Fruit fly (Drosophila melanogaster): ENCODE measurements around the gene brk.
A peak's percentile ranks its signal among the peaks of the same experiment; 100 is the strongest.

Gene brk

dm6 chrX:7293874-7294559 is 13.7 kb upstream of the brk start (continued):
- TF ChIP-seq dm (GFP tag; optimal IDR thresholded peaks at IDR 0.05): no peak
- no peak for TF ChIP-seq repo (GFP tag; optimal IDR thresholded peaks at IDR 0.05)
- peak; percentile 46 for TF ChIP-seq CG7987 (GFP tag; optimal IDR thresholded peaks at IDR 0.05)
- TF ChIP-seq CG30020 (tag; optimal IDR thresholded peaks at IDR 0.05): peak; percentile 74
- peak; percentile 26 for TF ChIP-seq MESR4 (GFP tag; optimal IDR thresholded peaks at IDR 0.05)
- peak; percentile 73 for TF ChIP-seq CG18476 (GFP tag; optimal IDR thresholded peaks at IDR 0.05)
- no peak for TF ChIP-seq btn (GFP tag; optimal IDR thresholded peaks at IDR 0.05)
- TF ChIP-seq Lpt (GFP tag; optimal IDR thresholded peaks at IDR 0.05): no peak
- peak; percentile 67 to 97 for TF ChIP-seq bsh (GFP tag; optimal IDR thresholded peaks at IDR 0.05)
- peak in 1 of 2 experiments; percentile 47 for TF ChIP-seq insv (GFP tag; optimal IDR thresholded peaks at IDR 0.05)
- TF ChIP-seq CG8924 (tag; optimal IDR thresholded peaks at IDR 0.05): peak; percentile 96
- TF ChIP-seq Lhr (GFP tag; optimal IDR thresholded peaks at IDR 0.05): peak; percentile 84
- peak; percentile 81 for TF ChIP-seq CG9817 (tag; optimal IDR thresholded peaks at IDR 0.05)
- TF ChIP-seq CG31388 (GFP tag; optimal IDR thresholded peaks at IDR 0.05): peak; percentile 9
- TF ChIP-seq fd3F (GFP tag; optimal IDR thresholded peaks at IDR 0.05): peak; percentile 56
- TF ChIP-seq HLH54F (GFP tag; optimal IDR thresholded peaks at IDR 0.05): no peak
- TF ChIP-seq yki (optimal IDR thresholded peaks at IDR 0.05): no peak
- peak; percentile 73 for TF ChIP-seq Fer2 (tag; optimal IDR thresholded peaks at IDR 0.05)
- TF ChIP-seq Meics (GFP tag; optimal IDR thresholded peaks at IDR 0.05): peak; percentile 81
- peak; percentile 89 for TF ChIP-seq lbe (GFP tag; optimal IDR thresholded peaks at IDR 0.05)
- TF ChIP-seq sisA (GFP tag; IDR thresholded peaks at IDR 0.05): peak; percentile 80
- TF ChIP-seq CG4328 (GFP tag; optimal IDR thresholded peaks at IDR 0.05): peak; percentile 90
- TF ChIP-seq CG6683 (GFP tag; optimal IDR thresholded peaks at IDR 0.05): peak; percentile 83
- TF ChIP-seq sd (tag; optimal IDR thresholded peaks at IDR 0.05): peak; percentile 42
- TF ChIP-seq Trl (optimal IDR thresholded peaks at IDR 0.05): no peak
- no peak for TF ChIP-seq Trl (GFP tag; optimal IDR thresholded peaks at IDR 0.05)
- TF ChIP-seq CG13775 (GFP tag; optimal IDR thresholded peaks at IDR 0.05): peak; percentile 80
- no peak for TF ChIP-seq tx (GFP tag; optimal IDR thresholded peaks at IDR 0.05)
- peak; percentile 89 for TF ChIP-seq vvl (GFP tag; IDR thresholded peaks at IDR 0.05)
- peak; percentile 84 for TF ChIP-seq NfI (GFP tag; optimal IDR thresholded peaks at IDR 0.05)
- TF ChIP-seq CG8478 (optimal IDR thresholded peaks at IDR 0.05): peak; percentile 61
- TF ChIP-seq CG16779 (GFP tag; IDR thresholded peaks at IDR 0.05): no peak
- TF ChIP-seq CG5180 (GFP tag; optimal IDR thresholded peaks at IDR 0.05): peak; percentile 87
- no peak for TF ChIP-seq vnd (GFP tag; IDR thresholded peaks at IDR 0.05; ENCODE audit: partially characterized antibody)
- TF ChIP-seq tll (GFP tag; optimal IDR thresholded peaks at IDR 0.05): peak in 1 of 2 experiments; percentile 10
- no peak for TF ChIP-seq Sin3A (optimal IDR thresholded peaks at IDR 0.05)
- TF ChIP-seq gt (GFP tag; IDR thresholded peaks at IDR 0.05): peak; percentile 69
- TF ChIP-seq tna (GFP tag; IDR thresholded peaks at IDR 0.05; ENCODE audit: partially characterized antibody): no peak
- peak; percentile 33 for TF ChIP-seq Bteb2 (GFP tag; optimal IDR thresholded peaks at IDR 0.05)
- peak; percentile 84 for TF ChIP-seq row (GFP tag; IDR thresholded peaks at IDR 0.05)
- TF ChIP-seq trh (GFP tag; optimal IDR thresholded peaks at IDR 0.05): peak; percentile 39
- TF ChIP-seq p53 (GFP tag; optimal IDR thresholded peaks at IDR 0.05): no peak
- TF ChIP-seq her (GFP tag; optimal IDR thresholded peaks at IDR 0.05): no peak
- TF ChIP-seq mld (GFP tag; IDR thresholded peaks at IDR 0.05; ENCODE audit: partially characterized antibody): no peak
- TF ChIP-seq Oaz (GFP tag; IDR thresholded peaks at IDR 0.05): peak; percentile 46
- TF ChIP-seq CG10979 (tag; optimal IDR thresholded peaks at IDR 0.05): peak; percentile 97
- TF ChIP-seq dimm (GFP tag; IDR thresholded peaks at IDR 0.05): peak; percentile 41; the same call in 1 of the 2 replicates
- no peak for TF ChIP-seq HmgD (GFP tag; optimal IDR thresholded peaks at IDR 0.05)
- no peak for TF ChIP-seq Opbp (GFP tag; IDR thresholded peaks at IDR 0.05; ENCODE audit: partially characterized antibody)
- peak; percentile 69; the same call in 1 of the 2 replicates for TF ChIP-seq CG43689 (GFP tag; IDR thresholded peaks at IDR 0.05)
